Fruit fly (Drosophila melanogaster): ENCODE results near the gene SmB.

The SmB gene

DNA sequence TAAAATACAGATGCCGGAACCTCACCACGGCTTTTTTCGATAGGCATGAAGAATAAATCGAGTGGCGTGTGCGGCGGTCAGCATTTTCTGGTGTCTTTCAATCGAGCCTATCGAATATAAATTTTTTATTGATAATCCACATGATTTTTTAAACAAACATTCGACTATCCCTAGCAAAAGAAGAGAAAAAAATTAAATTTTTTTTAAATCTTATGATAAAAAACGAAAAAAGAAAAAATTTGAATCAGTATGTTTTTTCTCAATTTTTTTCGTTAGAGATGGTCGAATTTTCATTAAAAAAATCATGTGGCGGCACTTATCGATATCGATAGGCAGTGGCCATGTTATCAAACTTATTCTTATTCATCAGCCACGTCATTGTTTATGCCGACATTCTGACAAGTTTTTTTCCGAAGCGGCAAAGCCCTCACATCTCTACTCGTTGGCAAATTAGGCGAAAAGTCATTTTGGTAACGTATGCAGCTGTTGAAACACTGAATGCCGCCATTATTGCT, at the start of gene SmB, which contains the start of gene KdelR:
Gene SmB, minus strand, starts transcription at position 94 of the 515 bp plus-strand sequence.
Gene KdelR, plus strand, starts transcription at position 354 of the 515 bp plus-strand sequence.
- TF ChIP-seq h (optimal IDR thresholded peaks at IDR 0.05), result no peak
- no peak for TF ChIP-seq insv (optimal IDR thresholded peaks at IDR 0.05)
- TF ChIP-seq Myc (optimal IDR thresholded peaks at IDR 0.05), result no peak
- no peak for TF ChIP-seq Sin3A (optimal IDR thresholded peaks at IDR 0.05)
- TF ChIP-seq ttk (optimal IDR thresholded peaks at IDR 0.05), result no peak
- TF ChIP-seq psq (optimal IDR thresholded peaks at IDR 0.05), result no peak

DNA sequence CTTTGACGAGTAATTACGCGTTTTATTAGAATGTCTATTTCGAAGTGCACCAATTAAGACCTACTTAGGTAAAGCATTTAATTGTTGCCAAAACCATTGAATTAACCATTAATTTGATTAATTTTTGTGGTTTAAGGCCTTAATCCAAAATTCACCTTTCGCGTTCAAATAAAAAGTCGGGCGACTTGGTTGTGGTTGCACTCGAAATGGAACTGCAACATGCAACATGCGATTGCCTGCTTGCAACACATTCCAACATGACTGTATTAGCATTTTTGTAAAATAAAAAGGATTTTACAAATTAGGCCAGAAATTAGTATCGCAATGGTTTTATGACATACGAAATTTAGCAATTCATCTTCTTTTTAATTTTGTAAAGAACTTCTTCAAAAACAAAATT, 48.4 kb upstream of the SmB start:
- TF ChIP-seq h (optimal IDR thresholded peaks at IDR 0.05), result no peak
- TF ChIP-seq insv (optimal IDR thresholded peaks at IDR 0.05), result no peak

DNA sequence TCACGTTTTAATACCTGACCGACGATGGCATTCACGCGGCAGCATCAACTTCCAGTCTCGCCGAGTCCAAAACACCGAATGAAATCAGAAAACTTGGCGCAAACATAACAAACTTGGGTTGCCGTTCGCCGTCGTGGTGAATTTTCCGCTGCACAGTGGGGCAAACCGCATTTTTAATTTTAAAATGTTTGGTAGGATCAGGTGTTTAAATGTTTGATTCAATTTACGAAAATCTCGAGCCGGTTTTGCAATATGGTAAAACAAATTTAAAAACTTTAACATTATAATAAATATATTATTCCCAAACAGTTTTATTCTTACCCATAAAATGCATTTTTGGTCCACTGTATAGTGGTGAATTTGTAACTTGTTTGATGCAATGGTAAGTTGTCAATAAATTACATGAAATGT, 47.8 kb upstream of the SmB start, which contains the start of gene RluA-1:
Gene RluA-1, minus strand, starts transcription at position 82 of the 411 bp plus-strand sequence.
- TF ChIP-seq ttk (optimal IDR thresholded peaks at IDR 0.05), result no peak
- TF ChIP-seq h (optimal IDR thresholded peaks at IDR 0.05), result no peak
- no peak for TF ChIP-seq Myc (optimal IDR thresholded peaks at IDR 0.05)
- TF ChIP-seq insv (optimal IDR thresholded peaks at IDR 0.05), result no peak
- TF ChIP-seq Sin3A (optimal IDR thresholded peaks at IDR 0.05), result no peak
- no peak for TF ChIP-seq psq (optimal IDR thresholded peaks at IDR 0.05)

- no peak for TF ChIP-seq h (optimal IDR thresholded peaks at IDR 0.05)
- no peak for TF ChIP-seq ttk (optimal IDR thresholded peaks at IDR 0.05)
- TF ChIP-seq Myc (optimal IDR thresholded peaks at IDR 0.05), result no peak
- no peak for TF ChIP-seq Sin3A (optimal IDR thresholded peaks at IDR 0.05)
- TF ChIP-seq psq (optimal IDR thresholded peaks at IDR 0.05), result no peak
- TF ChIP-seq insv (optimal IDR thresholded peaks at IDR 0.05), result no peak
Observed at dm6 chr2L:10472257-10472656, 45.8 kb upstream of the SmB start.

dm6 chr2L:10470211-10470610, 43.8 kb upstream of the SmB start:
- no peak for TF ChIP-seq ttk (optimal IDR thresholded peaks at IDR 0.05)
- TF ChIP-seq insv (optimal IDR thresholded peaks at IDR 0.05), result no peak
- no peak for TF ChIP-seq Myc (optimal IDR thresholded peaks at IDR 0.05)
- no peak for TF ChIP-seq psq (optimal IDR thresholded peaks at IDR 0.05)
- no peak for TF ChIP-seq Sin3A (optimal IDR thresholded peaks at IDR 0.05)
- no peak for TF ChIP-seq h (optimal IDR thresholded peaks at IDR 0.05)

DNA sequence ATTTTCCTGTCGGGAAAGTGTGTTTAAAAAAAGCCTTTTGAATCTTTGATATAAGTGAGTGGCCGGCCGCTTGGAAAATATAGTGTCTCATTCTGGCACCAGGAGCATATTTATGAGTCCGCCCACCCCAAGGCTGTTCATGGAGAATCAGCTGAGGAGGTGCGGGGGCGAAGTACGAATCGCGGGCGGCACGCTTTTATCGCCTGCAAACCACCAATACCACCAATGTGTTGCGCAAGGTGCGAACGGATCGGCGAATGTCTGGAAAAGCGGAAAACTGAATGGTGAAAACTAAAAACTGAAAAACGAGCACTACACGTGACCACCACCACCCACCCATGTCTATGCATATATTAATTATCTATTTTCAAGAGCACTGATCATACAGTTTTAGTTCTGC, 42.6 kb upstream of the SmB start:
- no peak for TF ChIP-seq h (optimal IDR thresholded peaks at IDR 0.05)

- no peak for TF ChIP-seq Sin3A (optimal IDR thresholded peaks at IDR 0.05)
- TF ChIP-seq Myc (optimal IDR thresholded peaks at IDR 0.05), result no peak
- no peak for TF ChIP-seq ttk (optimal IDR thresholded peaks at IDR 0.05)
- no peak for TF ChIP-seq h (optimal IDR thresholded peaks at IDR 0.05)
- no peak for TF ChIP-seq insv (optimal IDR thresholded peaks at IDR 0.05)
- TF ChIP-seq psq (optimal IDR thresholded peaks at IDR 0.05), result no peak
Observed at dm6 chr2L:10468388-10468787, 42.0 kb upstream of the SmB start.

- TF ChIP-seq h (optimal IDR thresholded peaks at IDR 0.05) (no peak), psq (optimal IDR thresholded peaks at IDR 0.05) (no peak), Myc (optimal IDR thresholded peaks at IDR 0.05) (no peak), ttk (optimal IDR thresholded peaks at IDR 0.05) (no peak), Sin3A (optimal IDR thresholded peaks at IDR 0.05) (no peak), insv (optimal IDR thresholded peaks at IDR 0.05) (no peak)
Observed at dm6 chr2L:10466865-10467270, 40.4 kb upstream of the SmB start.

DNA sequence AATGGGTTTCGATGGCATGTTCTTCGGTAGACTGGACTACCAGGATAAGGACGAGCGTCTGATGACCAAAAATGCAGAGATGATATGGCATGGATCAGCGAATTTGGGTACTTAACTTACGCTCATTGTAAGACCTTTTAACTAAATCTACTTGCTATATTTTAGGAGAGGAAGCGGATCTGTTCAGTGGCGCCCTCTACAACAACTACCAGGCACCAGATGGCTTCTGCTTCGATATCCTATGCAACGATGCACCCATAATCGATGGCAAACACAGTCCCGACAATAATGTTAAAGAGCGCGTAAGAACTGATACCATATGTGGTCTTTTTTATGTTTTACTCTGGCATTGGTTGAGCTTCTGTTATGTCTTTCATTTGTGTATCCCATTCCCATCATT, 32.6 kb upstream of the SmB start:
- TF ChIP-seq ttk (optimal IDR thresholded peaks at IDR 0.05) (no peak), insv (optimal IDR thresholded peaks at IDR 0.05) (no peak), psq (optimal IDR thresholded peaks at IDR 0.05) (no peak), h (optimal IDR thresholded peaks at IDR 0.05) (no peak), Myc (optimal IDR thresholded peaks at IDR 0.05) (no peak), Sin3A (optimal IDR thresholded peaks at IDR 0.05) (no peak)

- TF ChIP-seq Sin3A (optimal IDR thresholded peaks at IDR 0.05), result no peak
- no peak for TF ChIP-seq h (optimal IDR thresholded peaks at IDR 0.05)
- TF ChIP-seq Myc (optimal IDR thresholded peaks at IDR 0.05), result no peak
- no peak for TF ChIP-seq psq (optimal IDR thresholded peaks at IDR 0.05)
- TF ChIP-seq ttk (optimal IDR thresholded peaks at IDR 0.05), result no peak
- TF ChIP-seq insv (optimal IDR thresholded peaks at IDR 0.05), result no peak
Observed at dm6 chr2L:10457191-10457899, 30.9 kb upstream of the SmB start, which contains the start of the genes LManI and LManII. Gene LManI (minus strand): TSS chr2L:10457241. Gene LManII (plus strand): TSS chr2L:10457658.

DNA sequence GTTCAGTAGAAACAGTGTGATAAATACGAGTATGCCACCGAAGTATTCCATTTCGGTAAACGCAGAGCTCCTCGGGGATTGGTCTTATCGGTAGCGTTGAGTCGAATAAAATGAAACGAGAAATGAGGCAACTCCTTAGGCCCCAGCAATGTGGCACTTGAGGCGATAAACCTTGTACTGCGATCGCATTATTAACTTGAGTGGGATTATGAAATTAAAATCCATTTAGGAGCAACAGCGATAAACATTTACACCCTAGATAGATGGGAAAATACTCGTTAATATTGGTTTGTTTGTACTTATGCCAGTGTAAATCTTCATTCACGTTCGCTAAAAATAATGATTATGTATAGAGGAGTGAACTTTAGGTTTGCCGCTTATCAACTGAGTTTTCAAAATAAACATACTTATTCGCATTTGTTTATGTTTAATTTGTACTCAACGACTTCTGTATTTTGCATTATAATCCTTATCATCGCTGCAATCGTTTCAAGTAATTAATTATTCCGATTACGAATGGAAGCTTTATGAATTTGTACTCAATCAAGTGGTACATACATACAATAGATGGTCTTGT, 29.6 kb upstream of the SmB start:
- no peak for TF ChIP-seq h (optimal IDR thresholded peaks at IDR 0.05)
- TF ChIP-seq insv (optimal IDR thresholded peaks at IDR 0.05), result no peak
- TF ChIP-seq Myc (optimal IDR thresholded peaks at IDR 0.05), result no peak
- TF ChIP-seq Sin3A (optimal IDR thresholded peaks at IDR 0.05), result no peak
- no peak for TF ChIP-seq ttk (optimal IDR thresholded peaks at IDR 0.05)
- TF ChIP-seq psq (optimal IDR thresholded peaks at IDR 0.05), result no peak

DNA sequence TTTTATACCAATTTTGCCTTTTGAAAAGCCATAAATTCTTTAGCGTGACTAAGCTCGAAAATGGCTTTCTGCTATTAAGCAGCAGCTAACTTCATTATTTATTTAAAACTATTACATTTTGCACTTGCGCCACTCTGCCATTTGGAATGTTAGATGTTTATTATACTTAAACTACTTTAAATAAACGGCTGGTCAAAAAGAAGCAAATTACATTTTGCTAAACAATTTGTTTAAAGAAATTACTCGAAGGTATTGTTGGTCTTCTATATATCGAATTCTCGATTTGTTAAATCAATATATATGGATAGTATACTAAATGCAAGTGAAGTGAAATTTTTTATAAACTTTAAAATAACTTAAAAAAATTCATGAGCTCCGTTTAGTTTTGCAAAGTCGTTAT, 25.9 kb upstream of the SmB start, which contains the start of gene ppk10:
Gene ppk10, minus strand, starts transcription at position 101 of the 400 bp plus-strand sequence.
- no peak for TF ChIP-seq insv (optimal IDR thresholded peaks at IDR 0.05)
- no peak for TF ChIP-seq Myc (optimal IDR thresholded peaks at IDR 0.05)
- no peak for TF ChIP-seq Sin3A (optimal IDR thresholded peaks at IDR 0.05)
- no peak for TF ChIP-seq h (optimal IDR thresholded peaks at IDR 0.05)

Measured in Kc167 (cell line).